Fruit fly (Drosophila melanogaster): ENCODE measurements around the gene Ogg1.

Gene Ogg1

DNA sequence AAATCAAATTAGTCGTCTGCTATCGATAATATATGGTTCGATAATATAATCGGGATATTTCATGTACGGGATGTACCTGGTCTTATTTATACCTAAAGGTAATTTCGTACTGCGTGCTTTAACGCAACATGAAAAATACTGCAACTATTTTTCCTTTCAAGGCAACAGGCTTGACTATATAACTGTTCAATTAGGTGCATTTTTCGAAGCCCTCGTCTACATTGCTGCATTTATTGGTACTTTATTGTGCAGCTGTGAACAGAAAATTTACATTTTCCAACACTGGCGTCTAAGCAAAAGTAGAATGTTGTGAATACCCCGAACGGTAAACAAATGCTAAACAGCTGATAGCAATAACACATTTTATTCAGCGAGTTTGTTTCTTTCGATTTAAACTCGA, at the start of gene Ogg1, which contains the start of gene Ppt1 (continued):
- TF ChIP-seq CG1647 (GFP tag; optimal IDR thresholded peaks at IDR 0.05) (peak; percentile 49), CG9437 (GFP tag; optimal IDR thresholded peaks at IDR 0.05) (no peak), gcm (GFP tag; optimal IDR thresholded peaks at IDR 0.05) (peak; percentile 10), amos (GFP tag; IDR thresholded peaks at IDR 0.05; ENCODE audit: partially characterized antibody) (peak; percentile 44; the same call in 1 of the 2 replicates), Sox100B (GFP tag; optimal IDR thresholded peaks at IDR 0.05) (peak; percentile 26), Mrtf (GFP tag; IDR thresholded peaks at IDR 0.05) (peak; percentile 23; the same call in 1 of the 3 replicates), CG10209 (GFP tag; optimal IDR thresholded peaks at IDR 0.05) (peak; percentile 32), CG43689 (GFP tag; IDR thresholded peaks at IDR 0.05) (no peak), sob (GFP tag; IDR thresholded peaks at IDR 0.05) (peak; percentile 42), ranshi (GFP tag; IDR thresholded peaks at IDR 0.05) (0 out of 2 replicates have a peak, but pooled peaks have one; percentile 44), Nf-YC (tag; optimal IDR thresholded peaks at IDR 0.05) (peak; percentile 23), CG17802 (tag; optimal IDR thresholded peaks at IDR 0.05) (no peak), CG7987 (GFP tag; optimal IDR thresholded peaks at IDR 0.05) (no peak), CG9609 (GFP tag; optimal IDR thresholded peaks at IDR 0.05) (peak; percentile 63), Elba2 (GFP tag; optimal IDR thresholded peaks at IDR 0.05) (peak; percentile 10), abd-A (tag; optimal IDR thresholded peaks at IDR 0.05) (no peak), PHDP (tag; optimal IDR thresholded peaks at IDR 0.05) (peak; percentile 13), CG1832 (GFP tag; optimal IDR thresholded peaks at IDR 0.05) (no peak), Chrac-16 (GFP tag; optimal IDR thresholded peaks at IDR 0.05) (peak; percentile 61), HHEX (GFP tag; optimal IDR thresholded peaks at IDR 0.05) (peak; percentile 6), en (GFP tag; optimal IDR thresholded peaks at IDR 0.05) (peak; percentile 53), Sox102F (GFP tag; optimal IDR thresholded peaks at IDR 0.05) (peak; percentile 39), scrt (GFP tag; optimal IDR thresholded peaks at IDR 0.05) (no peak), CG15514 (GFP tag; optimal IDR thresholded peaks at IDR 0.05) (peak; percentile 83), Usf (GFP tag; optimal IDR thresholded peaks at IDR 0.05) (no peak), Dip2 (GFP tag; IDR thresholded peaks at IDR 0.05) (no peak), Meics (GFP tag; optimal IDR thresholded peaks at IDR 0.05) (peak; percentile 43), Adf1 (GFP tag; IDR thresholded peaks at IDR 0.05) (no peak), fd3F (GFP tag; optimal IDR thresholded peaks at IDR 0.05) (no peak), CG17385 (GFP tag; optimal IDR thresholded peaks at IDR 0.05) (peak; percentile 35), gfzf (GFP tag; optimal IDR thresholded peaks at IDR 0.05) (peak; percentile 54), row (GFP tag; IDR thresholded peaks at IDR 0.05) (peak; percentile 89), BtbVII (GFP tag; optimal IDR thresholded peaks at IDR 0.05) (no peak), CG11085 (GFP tag; IDR thresholded peaks at IDR 0.05) (no peak), sna (GFP tag; IDR thresholded peaks at IDR 0.05; ENCODE audit: partially characterized antibody) (peak; percentile 66; the same call in 1 of the 2 replicates), Ptx1 (GFP tag; IDR thresholded peaks at IDR 0.05) (peak; percentile 67), CG4328 (GFP tag; optimal IDR thresholded peaks at IDR 0.05) (no peak), H2.0 (GFP tag; IDR thresholded peaks at IDR 0.05) (0 out of 2 replicates have a peak, but pooled peaks have one; percentile 17), HmgZ (tag; optimal IDR thresholded peaks at IDR 0.05) (peak; percentile 63), CG4424 (GFP tag; optimal IDR thresholded peaks at IDR 0.05) (peak; percentile 57), dati (GFP tag; IDR thresholded peaks at IDR 0.05) (no peak), insv (GFP tag; optimal IDR thresholded peaks at IDR 0.05) (no peak), CG30431 (GFP tag; optimal IDR thresholded peaks at IDR 0.05) (no peak), gce (GFP tag; IDR thresholded peaks at IDR 0.05) (no peak), NK7.1 (GFP tag; optimal IDR thresholded peaks at IDR 0.05) (peak; percentile 33), CTCF (GFP tag; optimal IDR thresholded peaks at IDR 0.05) (peak; percentile 15), CG3838 (GFP tag; optimal IDR thresholded peaks at IDR 0.05) (no peak), Deaf1 (tag; optimal IDR thresholded peaks at IDR 0.05) (peak; percentile 13), pnt (GFP tag; optimal IDR thresholded peaks at IDR 0.05) (peak; percentile 51), CrebB (tag; optimal IDR thresholded peaks at IDR 0.05) (peak; percentile 3), Nf-YA (GFP tag; IDR thresholded peaks at IDR 0.05) (no peak), CG11723 (GFP tag; optimal IDR thresholded peaks at IDR 0.05) (no peak)
